Fruit fly (Drosophila melanogaster) whole organism, adult: ENCODE results near the gene Bdbt.

Experiments used
- CG11617 ChIP-seq: fragments of 200-800 bp; sonication (Bioruptor generic); optimal IDR thresholded peaks from 2 replicates; lab custom pipeline; 2017; ENCODE audit warnings: mild to moderate bottlenecking, missing biosample characterization, missing genetic modification reagents, missing genetic modification characterization
- CG12768 ChIP-seq: fragments of 200-800 bp; sonication (Bioruptor generic); optimal IDR thresholded peaks from 2 replicates; lab custom pipeline; 2017; ENCODE audit warnings: missing biosample characterization, missing genetic modification characterization, mild to moderate bottlenecking, moderate library complexity, missing genetic modification reagents
- CG14711 ChIP-seq: fragments of 200-800 bp; sonication (Bioruptor generic); optimal IDR thresholded peaks from 2 replicates; lab custom pipeline; 2018; ENCODE audit warnings: missing biosample characterization, mild to moderate bottlenecking, missing genetic modification characterization, moderate library complexity
- CG1620 ChIP-seq: fragments of 200-800 bp; sonication (Bioruptor generic); optimal IDR thresholded peaks from 2 replicates; lab custom pipeline; 2016; ENCODE audit warnings: missing biosample characterization, missing genetic modification characterization
- CG33017 ChIP-seq: fragments of 200-800 bp; sonication (Bioruptor generic); optimal IDR thresholded peaks from 2 replicates; lab custom pipeline; 2018; ENCODE audit warnings: missing biosample characterization, mild to moderate bottlenecking, missing genetic modification characterization, moderate library complexity
- CG5204 ChIP-seq: fragments of 200-800 bp; sonication (Bioruptor generic); optimal IDR thresholded peaks from 2 replicates; lab custom pipeline; 2016; ENCODE audit warnings: missing biosample characterization, missing genetic modification characterization
- CG7045 ChIP-seq: fragments of 200-800 bp; sonication (Bioruptor generic); optimal IDR thresholded peaks from 2 replicates; lab custom pipeline; 2017; ENCODE audit warnings: missing biosample characterization, mild to moderate bottlenecking, missing genetic modification characterization
- CG7101 ChIP-seq: fragments of 200-800 bp; sonication (Bioruptor generic); optimal IDR thresholded peaks from 2 replicates; lab custom pipeline; 2018; ENCODE audit warnings: missing biosample characterization, mild to moderate bottlenecking, missing genetic modification characterization, moderate library complexity
- Clk ChIP-seq: fragments of 200-800 bp; sonication (Bioruptor generic); optimal IDR thresholded peaks from 2 replicates; lab custom pipeline; 2017; ENCODE audit warnings: missing biosample characterization, missing genetic modification characterization
- Crg-1 ChIP-seq: fragments of 200-800 bp; sonication (Bioruptor generic); optimal IDR thresholded peaks from 2 replicates; lab custom pipeline; 2016; ENCODE audit warnings: missing biosample characterization, missing genetic modification characterization
- Hr96 ChIP-seq: fragments of 200-800 bp; sonication (Bioruptor generic); optimal IDR thresholded peaks from 2 replicates; lab custom pipeline; 2016; ENCODE audit warnings: missing biosample characterization, missing genetic modification characterization
- Mnt ChIP-seq: fragments of 200-800 bp; sonication (Bioruptor generic); optimal IDR thresholded peaks from 2 replicates; lab custom pipeline; 2016; ENCODE audit warnings: missing biosample characterization, mild to moderate bottlenecking, missing genetic modification characterization
- bab1 ChIP-seq: fragments of 200-800 bp; sonication (Bioruptor generic); optimal IDR thresholded peaks from 3 replicates; lab custom pipeline; 2019; ENCODE audit warnings: missing biosample characterization, mild to moderate bottlenecking, missing genetic modification characterization, moderate library complexity
- cic ChIP-seq: fragments of 200-800 bp; sonication (Bioruptor generic); optimal IDR thresholded peaks from 2 replicates; lab custom pipeline; 2017; ENCODE audit warnings: missing biosample characterization, mild to moderate bottlenecking, missing genetic modification characterization, moderate library complexity
- cnc ChIP-seq, 2 experiments: fragments of >200 bp; optimal IDR thresholded peaks; 2 replicates each; lab custom pipeline; 2017
- kay ChIP-seq: fragments of 200-800 bp; sonication (Bioruptor generic); peaks from one replicate; lab custom pipeline; 2016; ENCODE audit warnings: missing biosample characterization, missing genetic modification characterization, borderline replicate concordance
- ovo ChIP-seq: fragments of 200-800 bp; sonication (Bioruptor generic); optimal IDR thresholded peaks from 2 replicates; lab custom pipeline; 2016; ENCODE audit warnings: missing biosample characterization, missing genetic modification characterization
- pad ChIP-seq: fragments of 200-800 bp; sonication (Bioruptor generic); optimal IDR thresholded peaks from 3 replicates; lab custom pipeline; 2017; ENCODE audit warnings: missing biosample characterization, missing genetic modification characterization, mild to moderate bottlenecking, moderate library complexity, missing genetic modification reagents
- tj ChIP-seq: fragments of 200-800 bp; sonication (Bioruptor generic); optimal IDR thresholded peaks from 3 replicates; lab custom pipeline; 2017; ENCODE audit warnings: missing biosample characterization, mild to moderate bottlenecking, missing genetic modification characterization, moderate library complexity
- toe ChIP-seq: fragments of 200-800 bp; sonication (Bioruptor generic); optimal IDR thresholded peaks from 2 replicates; lab custom pipeline; 2016; ENCODE audit warnings: missing biosample characterization, missing genetic modification characterization

Bdbt gene

DNA sequence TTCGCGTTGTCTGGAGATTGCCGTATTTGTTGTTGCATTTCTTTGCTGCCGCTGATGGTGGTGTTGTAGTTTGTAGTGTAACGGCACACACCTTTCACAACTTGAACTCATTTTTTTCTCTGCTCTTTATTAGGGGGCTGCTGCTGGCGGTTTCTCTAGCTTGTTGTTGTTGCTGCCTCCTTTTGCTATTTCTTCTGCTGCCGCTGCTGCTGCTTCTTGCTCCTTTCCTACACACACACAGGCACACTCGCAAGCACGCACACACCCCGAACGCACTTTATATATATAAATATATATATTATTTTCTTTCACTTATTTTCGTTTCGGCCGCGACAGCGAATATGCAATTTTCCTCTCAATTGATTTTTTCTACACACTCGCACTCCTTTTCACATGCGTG, 21.5 kb downstream of the Bdbt start:
- TF ChIP-seq Crg-1, result no peak
- TF ChIP-seq Mnt (GFP tag; lab: Kevin White, UChicago), result no peak
- no peak for TF ChIP-seq CG14711
- no peak for TF ChIP-seq cnc (optimal IDR thresholded peaks at IDR 0.05; lab: Kevin White, UChicago)
- TF ChIP-seq CG11617, result no peak
- TF ChIP-seq ovo, result no peak
- no peak for TF ChIP-seq kay (GFP tag; lab: Kevin White, UChicago)
- TF ChIP-seq CG1620, result no peak
- TF ChIP-seq Clk (GFP tag; lab: Kevin White, UChicago), result no peak
- TF ChIP-seq pad (GFP tag; lab: Kevin White, UChicago), result no peak
- TF ChIP-seq CG12768 (GFP tag; lab: Kevin White, UChicago), result no peak
- no peak for TF ChIP-seq CG33017 (tag; lab: Kevin White, UChicago)
- no peak for TF ChIP-seq CG5204 (GFP tag; lab: Kevin White, UChicago)
- no peak for TF ChIP-seq toe (GFP tag; lab: Kevin White, UChicago)

DNA sequence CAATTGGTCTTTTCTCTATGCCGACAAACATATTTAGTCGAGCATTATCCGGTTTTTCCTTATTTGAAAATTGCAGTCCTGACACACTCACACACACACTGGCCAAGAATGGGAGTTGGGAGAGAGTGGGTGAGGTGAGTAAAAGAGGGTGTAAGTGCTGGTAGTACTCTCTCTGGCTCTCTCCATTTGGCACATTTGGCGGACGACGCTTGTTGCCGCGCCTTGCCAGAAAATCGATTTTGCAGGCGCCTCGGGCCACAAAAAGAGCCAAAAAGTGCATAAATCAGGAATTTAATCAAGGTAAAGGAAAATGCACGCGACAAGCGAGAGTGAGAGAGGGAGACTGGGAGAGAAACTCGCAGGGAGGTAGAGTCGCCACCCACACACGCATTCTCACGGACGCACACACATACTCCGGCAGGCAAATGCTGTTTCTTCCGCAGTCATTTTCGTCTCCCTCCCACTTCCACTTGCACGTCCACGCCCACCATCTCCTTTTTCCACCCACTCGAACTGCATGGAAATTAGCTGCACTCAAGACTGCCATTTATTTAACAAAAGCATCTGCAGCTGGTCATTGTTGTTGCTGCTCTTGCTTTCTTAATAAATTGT, 22.0 kb downstream of the Bdbt start:
- TF ChIP-seq Clk (GFP tag; lab: Kevin White, UChicago) (no peak), tj (GFP tag; lab: Kevin White, UChicago) (no peak), CG7101 (no peak), ovo (no peak), cic (GFP tag; lab: Kevin White, UChicago) (no peak), pad (GFP tag; lab: Kevin White, UChicago) (no peak), kay (GFP tag; lab: Kevin White, UChicago) (no peak), CG12768 (GFP tag; lab: Kevin White, UChicago) (no peak)

DNA sequence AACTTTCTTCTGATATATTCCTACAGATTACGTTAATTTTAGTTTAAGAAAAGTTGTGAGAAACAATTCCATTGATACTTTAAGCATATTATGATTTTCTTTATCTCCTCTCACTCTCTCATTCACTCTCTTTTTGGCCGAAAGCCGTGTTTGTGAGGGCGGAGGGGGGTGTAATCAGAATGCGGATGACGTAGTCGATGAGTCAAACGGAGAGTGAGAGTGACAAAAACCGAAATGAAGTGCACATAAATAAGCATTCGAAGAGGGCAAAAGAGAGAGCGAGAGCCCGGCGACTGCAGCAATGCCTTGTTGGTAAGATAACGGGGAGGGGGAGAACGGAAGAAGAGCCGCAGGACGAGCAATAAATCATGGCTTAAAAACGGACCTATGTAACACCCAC, 24.4 kb downstream of the Bdbt start:
- no peak for TF ChIP-seq CG7101
- no peak for TF ChIP-seq Crg-1
- no peak for TF ChIP-seq CG5204 (GFP tag; lab: Kevin White, UChicago)
- TF ChIP-seq toe (GFP tag; lab: Kevin White, UChicago), result no peak
- TF ChIP-seq ovo, result no peak
- no peak for TF ChIP-seq pad (GFP tag; lab: Kevin White, UChicago)

DNA sequence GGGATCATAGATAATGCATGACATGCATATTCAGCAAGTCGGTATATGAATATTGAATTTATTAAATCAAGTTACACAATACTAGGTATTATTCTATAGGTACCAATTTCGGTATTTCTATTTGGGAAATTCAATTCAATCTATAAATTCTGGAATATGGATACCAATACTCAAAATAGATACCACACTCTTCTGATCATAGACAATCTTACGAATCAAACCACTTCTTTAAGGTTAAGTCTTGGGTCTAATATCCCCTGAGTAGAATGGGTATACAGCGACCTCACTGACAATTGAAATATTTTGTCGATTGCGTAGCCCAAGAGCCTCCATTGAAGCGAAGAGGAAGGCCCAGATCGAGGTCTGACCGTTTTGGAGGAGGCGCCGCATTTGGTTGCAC, 25.8 kb downstream of the Bdbt start:
- no peak for TF ChIP-seq cnc (optimal IDR thresholded peaks at IDR 0.05; lab: Kevin White, UChicago)

DNA sequence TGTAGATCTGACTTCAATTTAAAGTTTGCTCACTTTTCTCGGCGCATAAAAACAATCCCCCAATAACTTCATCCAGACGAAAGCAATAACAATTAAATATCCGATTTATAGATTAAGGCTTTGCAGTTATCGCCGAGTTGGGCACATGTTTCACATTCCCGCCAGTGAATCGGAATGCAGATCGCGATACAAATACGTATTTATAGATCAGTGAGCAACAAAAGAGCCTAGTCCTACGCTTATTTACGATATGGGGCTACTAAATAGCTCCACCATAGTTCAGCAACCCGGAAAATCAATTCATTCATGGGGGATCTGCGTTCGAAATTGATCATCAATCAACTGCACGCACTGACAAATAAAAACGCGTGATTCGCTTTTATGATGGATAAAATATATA, 26.6 kb downstream of the Bdbt start:
- TF ChIP-seq CG5204 (GFP tag; lab: Kevin White, UChicago) (no peak), CG33017 (tag; lab: Kevin White, UChicago) (no peak), CG7101 (no peak), CG1620 (no peak), Clk (GFP tag; lab: Kevin White, UChicago) (no peak), CG7045 (no peak), bab1 (no peak)

DNA sequence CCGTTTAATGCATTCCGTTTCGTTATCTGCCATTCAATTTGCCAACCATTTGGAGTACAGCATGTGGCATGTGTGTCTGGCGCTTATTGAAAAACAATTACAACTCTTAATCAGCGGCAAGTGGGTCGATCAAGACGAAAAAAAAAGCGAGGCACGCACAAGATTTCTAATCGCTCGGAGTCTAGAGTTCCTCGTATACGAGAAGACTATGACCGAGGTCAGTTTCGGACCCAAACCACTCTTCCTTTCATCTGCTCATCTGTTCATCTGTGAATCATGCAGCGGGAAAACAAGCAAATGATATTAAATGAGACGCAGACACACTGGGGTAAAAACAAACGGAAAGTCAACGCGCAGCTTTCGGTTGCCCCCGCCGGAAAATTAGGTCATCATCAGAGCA, 27.2 kb downstream of the Bdbt start:
- TF ChIP-seq pad (GFP tag; lab: Kevin White, UChicago) (no peak), cic (GFP tag; lab: Kevin White, UChicago) (no peak), Mnt (GFP tag; lab: Kevin White, UChicago) (no peak), Crg-1 (no peak), kay (GFP tag; lab: Kevin White, UChicago) (no peak), ovo (no peak), CG7101 (no peak)

DNA sequence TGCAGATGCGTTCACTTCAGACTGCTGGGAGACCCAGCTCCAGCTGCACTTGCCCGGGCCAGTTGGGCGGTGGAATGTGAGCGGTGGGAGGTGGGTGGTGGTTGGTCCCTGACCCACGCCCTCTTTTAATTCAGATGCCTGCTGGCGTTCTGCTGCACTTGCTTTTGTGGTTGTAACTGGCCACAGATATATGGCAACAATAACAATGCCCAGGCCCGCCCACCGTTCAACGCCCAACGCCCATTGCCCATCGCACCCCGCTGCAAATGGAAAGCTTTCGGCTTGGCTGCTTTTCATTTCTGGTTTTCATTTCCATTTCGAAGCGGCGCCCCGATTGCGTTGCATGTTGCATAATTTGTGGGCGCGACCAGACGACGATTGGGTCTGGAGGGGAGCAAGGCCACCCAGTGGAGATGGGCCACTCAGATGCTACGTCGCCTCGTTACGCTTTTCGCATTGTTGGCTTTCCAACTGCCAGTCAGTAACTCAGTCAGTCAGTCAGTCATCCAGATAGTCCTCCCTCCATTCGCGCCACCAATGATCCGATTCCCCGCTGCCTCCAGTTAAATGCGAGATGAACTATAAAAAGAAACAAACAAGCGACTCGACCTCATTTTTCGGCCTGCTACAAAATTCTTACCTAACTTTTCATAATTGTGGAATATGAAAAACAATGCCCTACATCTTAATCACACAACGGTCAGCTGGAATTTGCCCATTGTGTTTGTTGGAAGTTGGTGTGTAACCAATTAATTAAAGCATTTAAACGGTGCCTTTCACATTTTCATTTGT, 28.2 kb downstream of the Bdbt start:
- TF ChIP-seq Mnt (GFP tag; lab: Kevin White, UChicago) (no peak), CG12768 (GFP tag; lab: Kevin White, UChicago) (no peak), cnc (optimal IDR thresholded peaks at IDR 0.05; lab: Kevin White, UChicago) (no peak), CG33017 (tag; lab: Kevin White, UChicago) (no peak), cic (GFP tag; lab: Kevin White, UChicago) (no peak), Clk (GFP tag; lab: Kevin White, UChicago) (no peak), kay (GFP tag; lab: Kevin White, UChicago) (no peak), toe (GFP tag; lab: Kevin White, UChicago) (no peak), pad (GFP tag; lab: Kevin White, UChicago) (no peak), CG5204 (GFP tag; lab: Kevin White, UChicago) (no peak), ovo (no peak), CG11617 (no peak), CG14711 (no peak), Hr96 (GFP tag; lab: Kevin White, UChicago) (no peak), CG7101 (no peak)
